Worm (Caenorhabditis elegans): ENCODE results near the gene bath-20.

ce11 chrII:2087206-2087605 is 44.9 kb upstream of the bath-20 start:
- TF ChIP-seq him-1 (tag; optimal IDR thresholded peaks at IDR 0.05) (no peak), dao-5 (tag; optimal IDR thresholded peaks at IDR 0.05) (no peak), W03F9.2 (tag; optimal IDR thresholded peaks at IDR 0.05) (no peak)

Measured in whole organism, L4/young adult.